Worm (Caenorhabditis elegans) whole organism, L2 larva: Measurements from ENCODE around the gene Y17G7B.12.

Experiments
- C34F6.9 ChIP-seq: fragments of 150-350 bp; optimal IDR thresholded peaks from 2 replicates; lab custom pipeline; 2014; ENCODE audit warnings: missing biosample characterization, missing genetic modification characterization
- F13H6.1 ChIP-seq: sonication (generic microtip); optimal IDR thresholded peaks from 2 replicates; lab custom pipeline; 2016; ENCODE audit warnings: missing genetic modification characterization, missing compliant biosample characterization
- R02D3.7 ChIP-seq: fragments of 150-350 bp; optimal IDR thresholded peaks from 2 replicates; lab custom pipeline; 2014; ENCODE audit warnings: missing biosample characterization, missing genetic modification characterization
- Y55F3AM.14 ChIP-seq: fragments of 200-800 bp; sonication (Bioruptor generic); optimal IDR thresholded peaks from 2 replicates; lab custom pipeline; 2018; ENCODE audit warnings: mild to moderate bottlenecking, missing genetic modification characterization, missing compliant biosample characterization
- ZK546.5 ChIP-seq: sonication (generic microtip); optimal IDR thresholded peaks from 2 replicates; lab custom pipeline; 2017; ENCODE audit warnings: missing biosample characterization, missing genetic modification characterization
- alr-1 ChIP-seq: fragments of 150-350 bp; optimal IDR thresholded peaks from 2 replicates; lab custom pipeline; 2014; ENCODE audit warnings: missing biosample characterization, missing genetic modification characterization
- aly-2 ChIP-seq: fragments of 150-350 bp; optimal IDR thresholded peaks from 2 replicates; lab custom pipeline; 2014; ENCODE audit warnings: missing biosample characterization, missing genetic modification characterization
- ama-1 ChIP-seq: fragments of 150-350 bp; optimal IDR thresholded peaks from 2 replicates; lab custom pipeline; 2018; ENCODE audit warnings: inconsistent platforms
- blmp-1 ChIP-seq: sonication (generic microtip); optimal IDR thresholded peaks from 2 replicates; lab custom pipeline; 2017; ENCODE audit warnings: missing genetic modification characterization, mild to moderate bottlenecking, missing compliant biosample characterization, antibody characterized with exemption, moderate library complexity; ENCODE audit not compliant: insufficient read depth
- ceh-16 ChIP-seq: fragments of 150-350 bp; optimal IDR thresholded peaks from 2 replicates; lab custom pipeline; 2014; ENCODE audit warnings: missing biosample characterization, missing genetic modification characterization
- ceh-82 ChIP-seq: fragments of 150-350 bp; optimal IDR thresholded peaks from 2 replicates; lab custom pipeline; 2014; ENCODE audit warnings: missing biosample characterization, missing genetic modification characterization
- crh-2 ChIP-seq: sonication (generic microtip); optimal IDR thresholded peaks from 2 replicates; lab custom pipeline; 2017; ENCODE audit warnings: missing biosample characterization, missing genetic modification characterization
- dmd-4 ChIP-seq: sonication (generic microtip); optimal IDR thresholded peaks from 2 replicates; lab custom pipeline; 2017; ENCODE audit warnings: missing biosample characterization, missing genetic modification characterization
- egl-27 ChIP-seq: sonication (generic microtip); optimal IDR thresholded peaks from 3 replicates; lab custom pipeline; 2017; ENCODE audit warnings: missing biosample characterization, missing genetic modification reagents, missing genetic modification characterization
- elt-1 ChIP-seq: fragments of 150-350 bp; optimal IDR thresholded peaks from 2 replicates; lab custom pipeline; 2014; ENCODE audit warnings: missing biosample characterization, missing genetic modification characterization
- elt-3 ChIP-seq: sonication (generic microtip); optimal IDR thresholded peaks from 2 replicates; lab custom pipeline; 2017; ENCODE audit warnings: missing biosample characterization, missing genetic modification characterization
- fos-1 ChIP-seq: fragments of 150-350 bp; optimal IDR thresholded peaks from 2 replicates; lab custom pipeline; 2014; ENCODE audit warnings: missing biosample characterization, missing genetic modification characterization
- gmeb-1 ChIP-seq: fragments of 150-350 bp; optimal IDR thresholded peaks from 2 replicates; lab custom pipeline; 2014; ENCODE audit warnings: missing biosample characterization, missing genetic modification characterization
- lin-11 ChIP-seq: fragments of 150-350 bp; sonication (generic microtip); optimal IDR thresholded peaks from 2 replicates; lab custom pipeline; 2014; ENCODE audit warnings: missing biosample characterization, missing genetic modification characterization, inconsistent platforms, mixed read lengths
- lin-13 ChIP-seq: fragments of 150-350 bp; optimal IDR thresholded peaks from 2 replicates; lab custom pipeline; 2014; ENCODE audit warnings: missing biosample characterization, missing genetic modification reagents, missing genetic modification characterization
- lin-39 ChIP-seq: fragments of 150-350 bp; optimal IDR thresholded peaks from 2 replicates; lab custom pipeline; 2014; ENCODE audit warnings: missing biosample characterization, missing genetic modification reagents, missing genetic modification characterization
- lsy-2 ChIP-seq, 2 experiments: fragments of 150-350 bp in 1 of 2; sonication (generic microtip) in 1 of 2; optimal IDR thresholded peaks; 2 replicates each; lab custom pipeline; 2014 to 2017; ENCODE audit warnings: missing biosample characterization in 2 of 2, missing genetic modification characterization in 2 of 2
- mab-5 ChIP-seq: fragments of 150-350 bp; optimal IDR thresholded peaks from 2 replicates; lab custom pipeline; 2014; ENCODE audit warnings: missing biosample characterization, missing genetic modification characterization
- mbf-1 ChIP-seq: sonication (generic microtip); optimal IDR thresholded peaks from 2 replicates; lab custom pipeline; 2017; ENCODE audit warnings: missing biosample characterization, missing genetic modification characterization
- mdl-1 ChIP-seq, 2 experiments: fragments of 150-350 bp in 1 of 2; sonication (generic microtip) in 1 of 2; optimal IDR thresholded peaks; 2 replicates each; lab custom pipeline; 2017; ENCODE audit warnings: missing biosample characterization in 2 of 2, missing genetic modification characterization in 2 of 2
- nhr-10 ChIP-seq: sonication (generic microtip); optimal IDR thresholded peaks from 2 replicates; lab custom pipeline; 2017; ENCODE audit warnings: missing biosample characterization, missing genetic modification characterization
- nhr-11 ChIP-seq: fragments of 150-350 bp; optimal IDR thresholded peaks from 2 replicates; lab custom pipeline; 2014; ENCODE audit warnings: missing biosample characterization, missing genetic modification characterization
- nhr-12 ChIP-seq: fragments of 150-350 bp; optimal IDR thresholded peaks from 2 replicates; lab custom pipeline; 2014; ENCODE audit warnings: missing biosample characterization, missing genetic modification characterization
- nhr-129 ChIP-seq: fragments of 150-350 bp; optimal IDR thresholded peaks from 2 replicates; lab custom pipeline; 2014; ENCODE audit warnings: missing biosample characterization, missing genetic modification characterization
- nhr-21 ChIP-seq: fragments of 150-350 bp; optimal IDR thresholded peaks from 2 replicates; lab custom pipeline; 2014; ENCODE audit warnings: missing biosample characterization, missing genetic modification characterization
- nhr-23 ChIP-seq: fragments of 150-350 bp; optimal IDR thresholded peaks from 2 replicates; lab custom pipeline; 2014; ENCODE audit warnings: missing biosample characterization, missing genetic modification reagents, missing genetic modification characterization
- nhr-237 ChIP-seq: fragments of 150-350 bp; optimal IDR thresholded peaks from 2 replicates; lab custom pipeline; 2014; ENCODE audit warnings: missing biosample characterization, missing genetic modification characterization
- nhr-25 ChIP-seq: fragments of 150-350 bp; sonication (generic microtip); optimal IDR thresholded peaks from 3 replicates; lab custom pipeline; 2014; ENCODE audit warnings: missing biosample characterization, missing genetic modification characterization
- nhr-6 ChIP-seq: fragments of 150-350 bp; optimal IDR thresholded peaks from 2 replicates; lab custom pipeline; 2014; ENCODE audit warnings: missing biosample characterization, missing genetic modification characterization
- nhr-77 ChIP-seq: fragments of 150-350 bp; optimal IDR thresholded peaks from 2 replicates; lab custom pipeline; 2014; ENCODE audit warnings: missing biosample characterization, missing genetic modification characterization
- peb-1 ChIP-seq: fragments of 150-350 bp; optimal IDR thresholded peaks from 2 replicates; lab custom pipeline; 2014; ENCODE audit warnings: missing biosample characterization, missing genetic modification characterization
- sem-4 ChIP-seq: fragments of 150-350 bp; optimal IDR thresholded peaks from 2 replicates; lab custom pipeline; 2014; ENCODE audit warnings: missing biosample characterization, missing genetic modification reagents, missing genetic modification characterization
- skn-1 ChIP-seq: sonication (generic microtip); optimal IDR thresholded peaks from 2 replicates; lab custom pipeline; 2017; ENCODE audit warnings: missing biosample characterization, missing genetic modification characterization
- sma-3 ChIP-seq: sonication (generic microtip); optimal IDR thresholded peaks from 2 replicates; lab custom pipeline; 2016; ENCODE audit warnings: missing genetic modification reagents, missing genetic modification characterization, missing compliant biosample characterization
- sma-9 ChIP-seq, 2 experiments: fragments of 150-350 bp in 1 of 2; sonication (generic microtip) in 1 of 2; optimal IDR thresholded peaks; 2 replicates each; lab custom pipeline; 2014 to 2016; ENCODE audit warnings: missing genetic modification characterization in 2 of 2, mild to moderate bottlenecking in 1 of 2, missing biosample characterization in 1 of 2, missing compliant biosample characterization in 1 of 2, missing genetic modification reagents in 1 of 2, moderate library complexity in 1 of 2
- snpc-4 ChIP-seq: fragments of 150-350 bp; optimal IDR thresholded peaks from 2 replicates; lab custom pipeline; 2014; ENCODE audit warnings: missing biosample characterization, missing genetic modification characterization
- unc-39 ChIP-seq: fragments of 150-350 bp; optimal IDR thresholded peaks from 2 replicates; lab custom pipeline; 2014; ENCODE audit warnings: missing biosample characterization, missing genetic modification characterization
- unc-55 ChIP-seq: fragments of 150-350 bp; sonication (generic microtip); optimal IDR thresholded peaks from 3 replicates; lab custom pipeline; 2014; ENCODE audit warnings: missing biosample characterization, missing genetic modification reagents, missing genetic modification characterization
- unc-62 ChIP-seq: fragments of 150-350 bp; optimal IDR thresholded peaks from 2 replicates; lab custom pipeline; 2014; ENCODE audit warnings: missing biosample characterization, missing genetic modification reagents, missing genetic modification characterization
- zag-1 ChIP-seq: fragments of 150-350 bp; optimal IDR thresholded peaks from 2 replicates; lab custom pipeline; 2014; ENCODE audit warnings: missing biosample characterization, missing genetic modification characterization
- ztf-1 ChIP-seq: fragments of 200-800 bp; sonication (Bioruptor generic); conservative IDR thresholded peaks from 2 replicates; pipeline ENCODE4 v1.3.6; 2022; ENCODE audit warnings: missing genetic modification characterization, missing compliant biosample characterization
- ztf-11 ChIP-seq: sonication (generic microtip); optimal IDR thresholded peaks from 2 replicates; lab custom pipeline; 2017; ENCODE audit warnings: missing biosample characterization, missing genetic modification characterization
- ztf-4 ChIP-seq: fragments of 150-350 bp; optimal IDR thresholded peaks from 2 replicates; lab custom pipeline; 2014; ENCODE audit warnings: missing biosample characterization, missing genetic modification characterization

Y17G7B.12 gene

ce11 chrII:12052924-12053323 is 29.3 kb downstream of the Y17G7B.12 start:
- TF ChIP-seq lsy-2 (tag; optimal IDR thresholded peaks at IDR 0.05; lab: Kevin White, UChicago) (no peak), egl-27 (no peak), unc-55 (GFP tag; lab: Kevin White, UChicago) (no peak), mdl-1 (tag; optimal IDR thresholded peaks at IDR 0.05; lab: Kevin White, UChicago) (no peak), blmp-1 (tag; lab: Kevin White, UChicago) (peak; percentile 30), unc-39 (tag; lab: Kevin White, UChicago) (no peak), snpc-4 (tag; lab: Kevin White, UChicago) (no peak), gmeb-1 (no peak), C34F6.9 (tag; lab: Kevin White, UChicago) (no peak), nhr-77 (tag; lab: Kevin White, UChicago) (no peak), nhr-21 (peak; percentile 70), ZK546.5 (tag; lab: Kevin White, UChicago) (no peak), Y55F3AM.14 (GFP tag; lab: Kevin White, UChicago) (no peak), nhr-129 (peak; percentile 21), sma-3 (GFP tag; lab: Kevin White, UChicago) (peak; percentile 21), nhr-11 (tag; lab: Kevin White, UChicago) (no peak), nhr-12 (tag; lab: Kevin White, UChicago) (no peak), unc-62 (no peak), ztf-1 (GFP tag; lab: Robert Waterston, UW) (no peak), ztf-11 (tag; lab: Kevin White, UChicago) (no peak), fos-1 (tag; lab: Kevin White, UChicago) (no peak), ama-1 (lab: Kevin White, UChicago) (peak; percentile 44), lin-39 (tag; lab: Kevin White, UChicago) (no peak), aly-2 (tag; lab: Kevin White, UChicago) (no peak), F13H6.1 (no peak), nhr-25 (peak; percentile 30), lin-13 (GFP tag; lab: Kevin White, UChicago) (no peak), skn-1 (tag; lab: Kevin White, UChicago) (no peak), nhr-6 (no peak), mab-5 (tag; lab: Kevin White, UChicago) (no peak), R02D3.7 (tag; lab: Kevin White, UChicago) (no peak), ztf-4 (tag; lab: Kevin White, UChicago) (peak; percentile 19), elt-3 (tag; lab: Kevin White, UChicago) (no peak), zag-1 (tag; lab: Kevin White, UChicago) (no peak), nhr-23 (no peak), mbf-1 (tag; lab: Kevin White, UChicago) (no peak), alr-1 (no peak), ceh-82 (no peak), sem-4 (no peak), dmd-4 (tag; lab: Kevin White, UChicago) (no peak), crh-2 (tag; lab: Kevin White, UChicago) (no peak), sma-9 (GFP tag; optimal IDR thresholded peaks at IDR 0.05; lab: Kevin White, UChicago) (peak; percentile 49), sma-9 (tag; optimal IDR thresholded peaks at IDR 0.05; lab: Kevin White, UChicago) (no peak), elt-1 (tag; lab: Kevin White, UChicago) (no peak), peb-1 (tag; lab: Kevin White, UChicago) (no peak), lin-11 (tag; lab: Kevin White, UChicago) (no peak), nhr-237 (tag; lab: Kevin White, UChicago) (no peak), ceh-16 (tag; lab: Kevin White, UChicago) (no peak), nhr-10 (tag; lab: Kevin White, UChicago) (no peak)
